Worm (Caenorhabditis elegans) whole organism, L4/young adult: ENCODE data around the gene cyp-33E3.

Source experiments
- W03F9.2 ChIP-seq: fragments of 150-350 bp; optimal IDR thresholded peaks from 2 replicates; lab custom pipeline; 2014; ENCODE audit warnings: missing biosample characterization, missing genetic modification characterization
- dao-5 ChIP-seq: sonication (generic microtip); optimal IDR thresholded peaks from 2 replicates; lab custom pipeline; 2016; ENCODE audit warnings: missing genotype, missing genetic modification characterization, moderate library complexity, missing compliant biosample characterization
- him-1 ChIP-seq: sonication (generic microtip); optimal IDR thresholded peaks from 2 replicates; lab custom pipeline; 2016; ENCODE audit warnings: missing genotype, missing genetic modification reagents, missing genetic modification characterization, missing compliant biosample characterization

The cyp-33E3 gene

ce11 chrIV:8608204-8608603 is 6.6 kb upstream of the cyp-33E3 start:
- TF ChIP-seq dao-5 (tag; lab: Kevin White, UChicago) (no peak), W03F9.2 (no peak), him-1 (tag; lab: Kevin White, UChicago) (no peak)

- no peak for TF ChIP-seq dao-5 (tag; lab: Kevin White, UChicago)
- TF ChIP-seq W03F9.2: no peak
- TF ChIP-seq him-1 (tag; lab: Kevin White, UChicago): no peak
Measured at ce11 chrIV:8608934-8609333, 5.9 kb upstream of the cyp-33E3 start, which contains the start of gene F42A9.6. TSS of gene F42A9.6 (plus strand) at chrIV:8609234.

ce11 chrIV:8611886-8612542 is 2.8 kb upstream of the cyp-33E3 start, which contains the start of the genes F42A9.17 and cyp-33E2:
TSS of gene F42A9.17 (minus strand) at chrIV:8611936.
TSS of gene cyp-33E2 (plus strand) at chrIV:8612334.
- TF ChIP-seq W03F9.2 (peak; percentile 28), dao-5 (tag; lab: Kevin White, UChicago) (no peak), him-1 (tag; lab: Kevin White, UChicago) (no peak)

ce11 chrIV:8615314-8615713 is 519 bp downstream of the cyp-33E3 start:
- no peak for TF ChIP-seq dao-5 (tag; lab: Kevin White, UChicago)
- TF ChIP-seq W03F9.2: no peak
- TF ChIP-seq him-1 (tag; lab: Kevin White, UChicago): no peak

ce11 chrIV:8617047-8617446 is 2.3 kb downstream of the cyp-33E3 start, which contains the start of the genes F42A9.7 and F42A9.3:
TSS of gene F42A9.7 (minus strand) at chrIV:8617147.
TSS of gene F42A9.3 (plus strand) at chrIV:8617260.
- no peak for TF ChIP-seq him-1 (tag; lab: Kevin White, UChicago)
- TF ChIP-seq W03F9.2: no peak
- no peak for TF ChIP-seq dao-5 (tag; lab: Kevin White, UChicago)

ce11 chrIV:8618698-8619097 is 3.9 kb downstream of the cyp-33E3 start, which contains the start of gene F42A9.8:
TSS of gene F42A9.8 (minus strand) at chrIV:8618785.
- TF ChIP-seq W03F9.2 (peak; percentile 20), him-1 (tag; lab: Kevin White, UChicago) (no peak)

- TF ChIP-seq him-1 (tag; lab: Kevin White, UChicago) (no peak), W03F9.2 (peak; percentile 61)
Measured at ce11 chrIV:8620102-8620733, 5.4 kb downstream of the cyp-33E3 start, which contains the start of gene lin-49. TSS of gene lin-49 (plus strand) at chrIV:8620683.

ce11 chrIV:8625730-8626129 is 10.9 kb downstream of the cyp-33E3 start:
- TF ChIP-seq dao-5 (tag; lab: Kevin White, UChicago): no peak
- TF ChIP-seq him-1 (tag; lab: Kevin White, UChicago): no peak
- no peak for TF ChIP-seq W03F9.2

- TF ChIP-seq dao-5 (tag; lab: Kevin White, UChicago) (no peak), him-1 (tag; lab: Kevin White, UChicago) (no peak), W03F9.2 (no peak)
Measured at ce11 chrIV:8626294-8626693, 11.5 kb downstream of the cyp-33E3 start.

- no peak for TF ChIP-seq dao-5 (tag; lab: Kevin White, UChicago)
- no peak for TF ChIP-seq him-1 (tag; lab: Kevin White, UChicago)
- TF ChIP-seq W03F9.2: no peak
Measured at ce11 chrIV:8627328-8627727, 12.5 kb downstream of the cyp-33E3 start, which contains the start of gene F42A9.11. TSS of gene F42A9.11 (plus strand) at chrIV:8627637.

ce11 chrIV:8628262-8628661 is 13.5 kb downstream of the cyp-33E3 start:
- no peak for TF ChIP-seq W03F9.2
- no peak for TF ChIP-seq dao-5 (tag; lab: Kevin White, UChicago)
- TF ChIP-seq him-1 (tag; lab: Kevin White, UChicago): no peak

- TF ChIP-seq him-1 (tag; lab: Kevin White, UChicago) (peak; percentile 67), W03F9.2 (no peak), dao-5 (tag; lab: Kevin White, UChicago) (no peak)
Measured at ce11 chrIV:8629609-8630052, 14.8 kb downstream of the cyp-33E3 start.

ce11 chrIV:8630243-8630642 is 15.4 kb downstream of the cyp-33E3 start:
- TF ChIP-seq dao-5 (tag; lab: Kevin White, UChicago) (no peak), him-1 (tag; lab: Kevin White, UChicago) (no peak), W03F9.2 (no peak)

- TF ChIP-seq W03F9.2 (no peak), him-1 (tag; lab: Kevin White, UChicago) (no peak), dao-5 (tag; lab: Kevin White, UChicago) (no peak)
Measured at ce11 chrIV:8631033-8631432, 16.2 kb downstream of the cyp-33E3 start, which contains the start of gene dgk-4. TSS of gene dgk-4 (plus strand) at chrIV:8631333.
